Worm (Caenorhabditis elegans) whole organism, young adult: ENCODE results near the gene paf-2.

Experiments
- ama-1 ChIP-seq, 3 experiments: fragments of 150-350 bp in 1 of 3; sonication (generic microtip) in 2 of 3; optimal IDR thresholded peaks; 2 replicates each; lab custom pipeline; 2014 to 2018; ENCODE audit warnings: missing biosample characterization in 2 of 3, missing genetic modification characterization in 2 of 3, missing genetic modification reagents in 2 of 3
- cebp-1 ChIP-seq, 2 experiments: fragments of 200-800 bp in 1 of 2; sonication (Bioruptor generic) in 1 of 2; sonication (generic microtip) in 1 of 2; IDR thresholded peaks in 1 of 2; optimal IDR thresholded peaks in 1 of 2; 2 replicates each; pipeline versions ENCODE4 v1.3.6 to Lab custom; 2017 to 2022; ENCODE audit warnings: missing compliant biosample characterization in 2 of 2, missing genetic modification characterization in 2 of 2, mild to moderate bottlenecking in 1 of 2, missing genetic modification reagents in 1 of 2, moderate library complexity in 1 of 2
- dpl-1 ChIP-seq: fragments of 150-350 bp; optimal IDR thresholded peaks from 2 replicates; lab custom pipeline; 2014; ENCODE audit warnings: missing biosample characterization, missing genetic modification reagents, missing genetic modification characterization
- lir-1 ChIP-seq: fragments of 200-800 bp; sonication (Bioruptor generic); conservative IDR thresholded peaks from 2 replicates; pipeline ENCODE4 v1.3.6; 2022; ENCODE audit warnings: missing genetic modification reagents, missing genetic modification characterization, missing compliant biosample characterization
- sea-2 ChIP-seq: fragments of 200-800 bp; sonication (Bioruptor generic); IDR thresholded peaks from 2 replicates; pipeline ENCODE4 v1.3.6; 2022; ENCODE audit warnings: missing genetic modification characterization, missing compliant biosample characterization

ce11 chrX:4322847-4323455, 25.4 kb upstream of the paf-2 start:
- no peak for TF ChIP-seq dpl-1 (GFP tag; lab: Kevin White, UChicago)
- no peak for TF ChIP-seq cebp-1 (GFP tag; IDR thresholded peaks at IDR 0.05; lab: Robert Waterston, UW)
- TF ChIP-seq cebp-1 (tag; optimal IDR thresholded peaks at IDR 0.05; lab: Kevin White, UChicago), result no peak
- TF ChIP-seq ama-1 (optimal IDR thresholded peaks at IDR 0.05; lab: Kevin White, UChicago), result no peak
- TF ChIP-seq ama-1 (GFP tag; optimal IDR thresholded peaks at IDR 0.05; lab: Kevin White, UChicago), result no peak
- TF ChIP-seq sea-2 (GFP tag; lab: Robert Waterston, UW), result no peak
- no peak for TF ChIP-seq lir-1 (GFP tag; lab: Robert Waterston, UW)
